Worm (Caenorhabditis elegans) whole organism, L4 larva: Measurements from ENCODE around the gene nta-1.

ENCODE experiments used
- F49E8.2 ChIP-seq: sonication (generic microtip); optimal IDR thresholded peaks from 2 replicates; lab custom pipeline; 2016; ENCODE audit warnings: missing compliant biosample characterization, mild to moderate bottlenecking, missing genetic modification characterization, borderline replicate concordance
- aly-2 ChIP-seq: sonication (generic microtip); optimal IDR thresholded peaks from 2 replicates; lab custom pipeline; 2018; ENCODE audit warnings: missing biosample characterization, missing genetic modification characterization
- cey-2 ChIP-seq: sonication (generic microtip); optimal IDR thresholded peaks from 3 replicates; lab custom pipeline; 2017; ENCODE audit warnings: missing genetic modification characterization, mild to moderate bottlenecking, missing compliant biosample characterization, antibody characterized with exemption, borderline replicate concordance; ENCODE audit not compliant: insufficient read depth
- jun-1 ChIP-seq: fragments of 150-350 bp; optimal IDR thresholded peaks from 2 replicates; lab custom pipeline; 2014; ENCODE audit warnings: missing biosample characterization, missing genetic modification reagents, missing genetic modification characterization
- lir-3 ChIP-seq: sonication (generic microtip); optimal IDR thresholded peaks from 2 replicates; lab custom pipeline; 2016; ENCODE audit warnings: mild to moderate bottlenecking, missing genetic modification characterization, missing compliant biosample characterization
- mxl-3 ChIP-seq: fragments of 200-800 bp; sonication (Bioruptor generic); optimal IDR thresholded peaks from 2 replicates; lab custom pipeline; 2018; ENCODE audit warnings: mild to moderate bottlenecking, missing genetic modification characterization, missing compliant biosample characterization
- nhr-237 ChIP-seq: sonication (generic microtip); optimal IDR thresholded peaks from 2 replicates; lab custom pipeline; 2017; ENCODE audit warnings: missing biosample characterization, missing genetic modification characterization
- nhr-6 ChIP-seq: fragments of 150-350 bp; optimal IDR thresholded peaks from 2 replicates; lab custom pipeline; 2014; ENCODE audit warnings: missing biosample characterization, missing genetic modification characterization
- nhr-76 ChIP-seq: fragments of 150-350 bp; optimal IDR thresholded peaks from 2 replicates; lab custom pipeline; 2014; ENCODE audit warnings: missing biosample characterization, missing genetic modification characterization
- pha-4 ChIP-seq, 2 experiments: fragments of 150-350 bp in 1 of 2; fragments of 200-800 bp in 1 of 2; sonication (Bioruptor generic) in 1 of 2; IDR thresholded peaks in 1 of 2; optimal IDR thresholded peaks in 1 of 2; 2 replicates each; pipeline versions ENCODE4 v1.3.6 to Lab custom; 2014 to 2022; ENCODE audit warnings: missing genetic modification characterization in 2 of 2, missing genetic modification reagents in 2 of 2, missing biosample characterization in 1 of 2, missing compliant biosample characterization in 1 of 2
- pqm-1 ChIP-seq: sonication (generic microtip); optimal IDR thresholded peaks from 2 replicates; lab custom pipeline; 2017; ENCODE audit warnings: missing biosample characterization, missing genetic modification characterization

- TF ChIP-seq lir-3 (no peak), nhr-76 (no peak), pqm-1 (tag; lab: Kevin White, UChicago) (no peak), F49E8.2 (no peak), mxl-3 (GFP tag; lab: Kevin White, UChicago) (no peak), nhr-237 (tag; lab: Kevin White, UChicago) (no peak), aly-2 (no peak), pha-4 (GFP tag; IDR thresholded peaks at IDR 0.05; lab: Robert Waterston, UW) (no peak), pha-4 (tag; optimal IDR thresholded peaks at IDR 0.05; lab: Kevin White, UChicago) (no peak), cey-2 (tag; lab: Kevin White, UChicago) (no peak), nhr-6 (tag; lab: Kevin White, UChicago) (no peak), jun-1 (tag; lab: Kevin White, UChicago) (no peak)
These were observed 29.5 kb upstream of the nta-1 start, which contains the start of gene T24E12.10 for ce11 chrII:3773130-3773529.
